Worm (Caenorhabditis elegans) whole organism, early embryonic: Measurements from ENCODE around the gene T04G9.7.

Source experiments
- ama-1 ChIP-seq: fragments of 150-350 bp; optimal IDR thresholded peaks from 2 replicates; lab custom pipeline; 2014
- ceh-36 ChIP-seq: sonication (generic microtip); optimal IDR thresholded peaks from 2 replicates; lab custom pipeline; 2016; ENCODE audit warnings: missing genetic modification characterization, inconsistent platforms, missing compliant biosample characterization
- flt-1 ChIP-seq: fragments of 200-800 bp; sonication (Bioruptor generic); IDR thresholded peaks from 2 replicates; pipeline ENCODE4 v1.3.6; 2022; ENCODE audit warnings: missing genetic modification characterization, missing compliant biosample characterization
- hmg-4 ChIP-seq: fragments of 200-800 bp; sonication (Bioruptor generic); optimal IDR thresholded peaks from 2 replicates; lab custom pipeline; 2018; ENCODE audit warnings: mild to moderate bottlenecking, missing genetic modification characterization, missing compliant biosample characterization
- scrt-1 ChIP-seq: fragments of 200-800 bp; sonication (Bioruptor generic); IDR thresholded peaks from 2 replicates; pipeline ENCODE4 v1.3.6; 2022; ENCODE audit warnings: missing genetic modification characterization, missing compliant biosample characterization
- tbx-37 ChIP-seq: fragments of 200-800 bp; sonication (Bioruptor generic); conservative IDR thresholded peaks from 2 replicates; pipeline ENCODE4 v1.3.6; 2022; ENCODE audit warnings: missing genetic modification reagents, missing genetic modification characterization, missing compliant biosample characterization
- tra-4 ChIP-seq: sonication (generic microtip); optimal IDR thresholded peaks from 2 replicates; lab custom pipeline; 2017; ENCODE audit warnings: missing genetic modification characterization, missing compliant biosample characterization

- no peak for TF ChIP-seq hmg-4 (GFP tag; lab: Kevin White, UChicago)
- no peak for TF ChIP-seq ceh-36 (tag; lab: Kevin White, UChicago)
- no peak for TF ChIP-seq tra-4
- TF ChIP-seq ama-1 (lab: Kevin White, UChicago), result no peak
- TF ChIP-seq tbx-37 (GFP tag; lab: Robert Waterston, UW), result no peak
- no peak for TF ChIP-seq flt-1
- TF ChIP-seq scrt-1 (GFP tag; lab: Robert Waterston, UW), result no peak
These were observed 31.8 kb downstream of the T04G9.7 start, which contains the start of gene gtr-1 for ce11 chrX:802478-802877.
